Fruit fly (Drosophila melanogaster) whole organism, embryonic: ENCODE measurements around the gene CG4586.

Experiments used
- BtbVII ChIP-seq: fragments of 200-800 bp; sonication (Bioruptor generic); optimal IDR thresholded peaks from 3 replicates; lab custom pipeline; 2017; ENCODE audit warnings: missing biosample characterization, mild to moderate bottlenecking, missing genetic modification characterization
- CG10274 ChIP-seq: fragments of 200-800 bp; sonication (Bioruptor generic); optimal IDR thresholded peaks from 3 replicates; lab custom pipeline; 2017; ENCODE audit warnings: missing biosample characterization, mild to moderate bottlenecking, missing genetic modification characterization
- CG11093 ChIP-seq: fragments of 200-800 bp; sonication (Bioruptor generic); IDR thresholded peaks from 3 replicates; pipeline ENCODE4 v1.3.6; 2022; ENCODE audit warnings: missing biosample characterization, missing genetic modification characterization
- CG12769 ChIP-seq: fragments of 200-800 bp; sonication (Bioruptor generic); optimal IDR thresholded peaks from 2 replicates; lab custom pipeline; 2019; ENCODE audit warnings: missing biosample characterization, mild to moderate bottlenecking, missing genetic modification characterization, moderate library complexity
- CG12942 ChIP-seq: fragments of 200-800 bp; sonication (Bioruptor generic); optimal IDR thresholded peaks from 3 replicates; lab custom pipeline; 2016; ENCODE audit warnings: missing biosample characterization, missing genetic modification characterization
- CG13123 ChIP-seq: fragments of 200-800 bp; sonication (Bioruptor generic); optimal IDR thresholded peaks from 2 replicates; lab custom pipeline; 2016; ENCODE audit warnings: missing biosample characterization, missing genetic modification characterization
- CG13296 ChIP-seq: fragments of 200-800 bp; sonication (Bioruptor generic); optimal IDR thresholded peaks from 3 replicates; lab custom pipeline; 2018; ENCODE audit warnings: missing biosample characterization, mild to moderate bottlenecking, missing genetic modification characterization
- CG14050 ChIP-seq: fragments of 200-800 bp; sonication (Bioruptor generic); IDR thresholded peaks from 3 replicates; pipeline ENCODE4 v1.3.6; 2022; ENCODE audit warnings: missing biosample characterization, missing genetic modification characterization
- CG15696 ChIP-seq: fragments of 200-800 bp; sonication (Bioruptor generic); optimal IDR thresholded peaks from 2 replicates; lab custom pipeline; 2019; ENCODE audit warnings: missing biosample characterization, mild to moderate bottlenecking, missing genetic modification characterization, moderate library complexity
- CG16813 ChIP-seq: fragments of 200-800 bp; sonication (Bioruptor generic); IDR thresholded peaks from 3 replicates; pipeline ENCODE4 v1.3.6; 2022; ENCODE audit warnings: missing biosample characterization, missing genetic modification characterization; ENCODE audit not compliant: partially characterized antibody
- CG17328 ChIP-seq: fragments of 200-800 bp; sonication (Bioruptor generic); IDR thresholded peaks from 2 replicates; pipeline ENCODE4 v1.3.6; 2022; ENCODE audit warnings: missing biosample characterization, missing genetic modification characterization
- CG18262 ChIP-seq: fragments of 200-800 bp; optimal IDR thresholded peaks from 3 replicates; lab custom pipeline; 2019; ENCODE audit warnings: missing biosample characterization, mild to moderate bottlenecking, missing genetic modification characterization, moderate library complexity
- CG30020 ChIP-seq: fragments of 200-800 bp; optimal IDR thresholded peaks from 2 replicates; lab custom pipeline; 2019; ENCODE audit warnings: missing biosample characterization, mild to moderate bottlenecking, missing genetic modification characterization, moderate library complexity
- CG3065 ChIP-seq: fragments of 200-800 bp; sonication (Bioruptor generic); optimal IDR thresholded peaks from 2 replicates; lab custom pipeline; 2016; ENCODE audit warnings: missing biosample characterization, missing genetic modification characterization
- CG31441 ChIP-seq: fragments of 200-800 bp; sonication (Bioruptor generic); IDR thresholded peaks from 2 replicates; pipeline ENCODE4 v1.3.6; 2022; ENCODE audit warnings: missing biosample characterization, missing genetic modification characterization
- CG32532 ChIP-seq: fragments of 200-800 bp; sonication (Bioruptor generic); IDR thresholded peaks from 2 replicates; pipeline ENCODE4 v1.3.6; 2022; ENCODE audit warnings: missing biosample characterization, missing genetic modification characterization
- CG4360 ChIP-seq: fragments of 200-800 bp; sonication (Bioruptor generic); IDR thresholded peaks from 2 replicates; pipeline ENCODE4 v1.3.6; 2022; ENCODE audit warnings: missing biosample characterization, missing genetic modification characterization
- CG4404 ChIP-seq: fragments of 200-800 bp; sonication (Bioruptor generic); IDR thresholded peaks from 2 replicates; pipeline ENCODE4 v1.3.6; 2022; ENCODE audit warnings: missing biosample characterization, missing genetic modification characterization
- CG5180 ChIP-seq: fragments of 200-800 bp; sonication (Bioruptor generic); optimal IDR thresholded peaks from 3 replicates; lab custom pipeline; 2017; ENCODE audit warnings: missing biosample characterization, missing genetic modification characterization, mild to moderate bottlenecking, moderate library complexity, missing genetic modification reagents
- CG6791 ChIP-seq: fragments of 200-800 bp; sonication (Bioruptor generic); IDR thresholded peaks from 3 replicates; pipeline ENCODE4 v1.3.6; 2022; ENCODE audit warnings: missing biosample characterization, missing genetic modification characterization; ENCODE audit not compliant: partially characterized antibody
- CG7839 ChIP-seq: fragments of 200-800 bp; sonication (Bioruptor generic); optimal IDR thresholded peaks from 3 replicates; lab custom pipeline; 2018; ENCODE audit warnings: missing biosample characterization, mild to moderate bottlenecking, missing genetic modification characterization, moderate library complexity
- CG7987 ChIP-seq: fragments of 200-800 bp; sonication (Bioruptor generic); optimal IDR thresholded peaks from 2 replicates; lab custom pipeline; 2018; ENCODE audit warnings: missing biosample characterization, mild to moderate bottlenecking, missing genetic modification characterization, moderate library complexity
- CG8388 ChIP-seq: fragments of 200-800 bp; sonication (Bioruptor generic); optimal IDR thresholded peaks from 2 replicates; lab custom pipeline; 2019; ENCODE audit warnings: missing biosample characterization, mild to moderate bottlenecking, missing genetic modification characterization, moderate library complexity
- Doc3 ChIP-seq: fragments of 200-800 bp; sonication (Bioruptor generic); IDR thresholded peaks from 3 replicates; pipeline ENCODE4 v1.3.6; 2022; ENCODE audit warnings: missing biosample characterization, missing genetic modification characterization; ENCODE audit not compliant: partially characterized antibody
- Drgx ChIP-seq: fragments of 200-800 bp; sonication (Bioruptor generic); IDR thresholded peaks from 2 replicates; pipeline ENCODE4 v1.3.6; 2022; ENCODE audit warnings: missing biosample characterization, missing genetic modification characterization
- NC2β ChIP-seq: fragments of 200-800 bp; sonication (Bioruptor generic); optimal IDR thresholded peaks from 2 replicates; lab custom pipeline; 2016; ENCODE audit warnings: missing biosample characterization, missing genetic modification characterization
- Poxn ChIP-seq: fragments of 200-800 bp; sonication (Bioruptor generic); IDR thresholded peaks from 2 replicates; pipeline ENCODE4 v1.3.6; 2022; ENCODE audit warnings: missing biosample characterization, missing genetic modification characterization
- Ptx1 ChIP-seq: fragments of 200-800 bp; sonication (Bioruptor generic); IDR thresholded peaks from 2 replicates; pipeline ENCODE4 v1.3.6; 2022; ENCODE audit warnings: missing biosample characterization, missing genetic modification characterization
- Rfx ChIP-seq: fragments of 200-800 bp; sonication (Bioruptor generic); IDR thresholded peaks from 2 replicates; pipeline ENCODE4 v1.3.6; 2022; ENCODE audit warnings: missing biosample characterization, missing genetic modification characterization
- Side ChIP-seq: fragments of 200-800 bp; sonication (Bioruptor generic); optimal IDR thresholded peaks from 2 replicates; lab custom pipeline; 2016; ENCODE audit warnings: missing biosample characterization, missing genetic modification characterization
- Sry-δ ChIP-seq: fragments of 200-800 bp; sonication (Bioruptor generic); optimal IDR thresholded peaks from 2 replicates; lab custom pipeline; 2016; ENCODE audit warnings: missing biosample characterization, missing genetic modification characterization
- Trl ChIP-seq, 3 experiments: fragments of >200 bp in 2 of 3; fragments of 200-800 bp in 1 of 3; sonication (Bioruptor generic) in 1 of 3; optimal IDR thresholded peaks; 2 replicates in 1 of 3; 3 replicates in 2 of 3; lab custom pipeline; 2016 to 2017; ENCODE audit warnings: missing biosample characterization in 1 of 3, missing genetic modification characterization in 1 of 3
- Xrp1 ChIP-seq: fragments of 200-800 bp; sonication (Bioruptor generic); IDR thresholded peaks from 2 replicates; pipeline ENCODE4 v1.3.6; 2022; ENCODE audit warnings: missing biosample characterization, missing genetic modification characterization
- ara ChIP-seq: fragments of 200-800 bp; sonication (Bioruptor generic); IDR thresholded peaks from 2 replicates; pipeline ENCODE4 v1.3.6; 2022; ENCODE audit warnings: missing biosample characterization, missing genetic modification characterization
- bcd ChIP-seq: fragments of 200-800 bp; sonication (Bioruptor generic); optimal IDR thresholded peaks from 2 replicates; lab custom pipeline; 2017; ENCODE audit warnings: missing biosample characterization, mild to moderate bottlenecking, missing genetic modification characterization
- chn ChIP-seq: fragments of 200-800 bp; sonication (Bioruptor generic); optimal IDR thresholded peaks from 2 replicates; lab custom pipeline; 2016; ENCODE audit warnings: missing biosample characterization, missing genetic modification characterization
- corto ChIP-seq: fragments of 200-800 bp; sonication (Bioruptor generic); optimal IDR thresholded peaks from 2 replicates; lab custom pipeline; 2016; ENCODE audit warnings: missing biosample characterization, mild to moderate bottlenecking, missing genetic modification characterization, moderate library complexity
- dmrt11E ChIP-seq: fragments of 200-800 bp; sonication (Bioruptor generic); optimal IDR thresholded peaks from 3 replicates; lab custom pipeline; 2018; ENCODE audit warnings: missing biosample characterization, mild to moderate bottlenecking, missing genetic modification characterization, moderate library complexity
- en ChIP-seq: fragments of 200-800 bp; sonication (Bioruptor generic); optimal IDR thresholded peaks from 2 replicates; lab custom pipeline; 2016; ENCODE audit warnings: missing biosample characterization, missing genetic modification characterization
- ftz-f1 ChIP-seq: fragments of 200-800 bp; sonication (Bioruptor generic); optimal IDR thresholded peaks from 2 replicates; lab custom pipeline; 2016; ENCODE audit warnings: missing biosample characterization, missing genetic modification characterization
- gem ChIP-seq: fragments of 200-800 bp; sonication (Bioruptor generic); optimal IDR thresholded peaks from 2 replicates; lab custom pipeline; 2019; ENCODE audit warnings: missing biosample characterization, mild to moderate bottlenecking, missing genetic modification characterization, moderate library complexity
- nmo ChIP-seq: fragments of 200-800 bp; sonication (Bioruptor generic); optimal IDR thresholded peaks from 2 replicates; lab custom pipeline; 2018; ENCODE audit warnings: missing biosample characterization, mild to moderate bottlenecking, missing genetic modification characterization, moderate library complexity
- nom ChIP-seq: fragments of 200-800 bp; sonication (Bioruptor generic); optimal IDR thresholded peaks from 2 replicates; lab custom pipeline; 2017; ENCODE audit warnings: missing biosample characterization, missing genetic modification characterization, mild to moderate bottlenecking, moderate library complexity, missing genetic modification reagents
- otp ChIP-seq: fragments of 200-800 bp; sonication (Bioruptor generic); IDR thresholded peaks from 3 replicates; pipeline ENCODE4, ENCODE4 v1.3.6; 2022; ENCODE audit warnings: missing biosample characterization, missing genetic modification characterization
- phol ChIP-seq: fragments of 200-800 bp; sonication (Bioruptor generic); optimal IDR thresholded peaks from 3 replicates; lab custom pipeline; 2018; ENCODE audit warnings: missing biosample characterization, mild to moderate bottlenecking, missing genetic modification characterization, moderate library complexity
- row ChIP-seq: fragments of 200-800 bp; sonication (Bioruptor generic); IDR thresholded peaks from 3 replicates; pipeline ENCODE4 v1.3.6; 2022; ENCODE audit warnings: missing biosample characterization, missing genetic modification characterization
- sens ChIP-seq: fragments of 200-800 bp; sonication (Bioruptor generic); peaks from one replicate; lab custom pipeline; 2016; ENCODE audit warnings: missing biosample characterization, missing genetic modification characterization
- slou ChIP-seq: fragments of 200-800 bp; sonication (Bioruptor generic); optimal IDR thresholded peaks from 3 replicates; lab custom pipeline; 2016; ENCODE audit warnings: missing biosample characterization, missing genetic modification characterization
- zen ChIP-seq: fragments of 200-800 bp; sonication (Bioruptor generic); optimal IDR thresholded peaks from 3 replicates; lab custom pipeline; 2018; ENCODE audit warnings: missing biosample characterization, mild to moderate bottlenecking, missing genetic modification characterization, moderate library complexity

Gene CG4586

DNA sequence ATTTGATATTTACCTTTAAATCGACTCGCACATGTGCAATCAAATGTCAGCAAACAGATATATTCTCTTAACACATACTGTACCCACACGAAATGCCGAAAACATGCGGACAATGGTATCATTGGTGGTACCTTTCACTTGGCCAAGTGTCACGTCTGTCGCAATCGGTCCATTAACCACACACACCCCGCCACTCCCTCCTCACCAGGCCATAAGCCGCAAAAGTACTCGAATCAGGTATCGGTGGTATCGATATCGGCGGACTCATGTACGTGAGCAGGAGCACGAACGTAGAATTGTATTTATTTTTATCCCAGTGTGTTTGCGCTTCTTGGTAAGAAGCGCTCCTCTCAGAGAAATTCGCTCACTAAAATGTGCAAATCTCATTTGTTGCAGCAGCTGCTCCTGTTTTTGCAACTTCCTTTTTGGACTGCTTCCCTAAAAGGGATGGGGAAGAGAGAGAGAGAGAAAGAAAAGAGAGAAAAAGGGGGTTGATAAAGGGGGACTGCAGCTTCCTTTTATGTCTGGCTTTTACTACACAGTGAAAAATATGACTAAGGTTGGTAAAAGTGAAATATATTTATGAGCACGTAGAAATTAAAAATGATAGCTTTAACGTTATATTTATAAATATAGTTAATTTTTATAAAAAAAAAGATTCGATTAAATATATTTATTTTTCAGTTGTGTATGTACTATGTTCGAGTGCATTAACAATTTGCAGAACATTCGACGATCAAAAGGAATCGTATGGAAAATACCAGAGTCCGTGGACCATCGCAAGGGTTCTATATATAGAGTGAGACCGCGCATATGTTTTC is 14.0 kb downstream of the CG4586 start:
- TF ChIP-seq Ptx1 (GFP tag; lab: Robert Waterston, UW) (0 out of 2 replicates have a peak, but pooled peaks have one; percentile 10), Rfx (GFP tag; lab: Robert Waterston, UW) (no peak), CG12769 (tag; lab: Kevin White, UChicago) (no peak), Trl (optimal IDR thresholded peaks at IDR 0.05; lab: Kevin White, UChicago) (peak; percentile 9 to 26), Trl (GFP tag; optimal IDR thresholded peaks at IDR 0.05; lab: Kevin White, UChicago) (no peak), bcd (peak; percentile 3), CG6791 (GFP tag; lab: Robert Waterston, UW) (no peak; the same call in 2 of the 3 replicates), CG11093 (GFP tag; lab: Robert Waterston, UW) (no peak), zen (tag; lab: Kevin White, UChicago) (no peak), CG32532 (no peak), slou (GFP tag; lab: Kevin White, UChicago) (no peak), CG4404 (GFP tag; lab: Robert Waterston, UW) (no peak), Poxn (GFP tag; lab: Robert Waterston, UW) (no peak), Drgx (GFP tag; lab: Robert Waterston, UW) (peak; percentile 32; the same call in 1 of the 2 replicates), CG30020 (tag; lab: Kevin White, UChicago) (no peak), CG12942 (no peak), row (peak; percentile 44; the same call in 2 of the 3 replicates), CG4360 (GFP tag; lab: Robert Waterston, UW) (no peak), CG16813 (GFP tag; lab: Robert Waterston, UW) (0 out of 3 replicates have a peak, but pooled peaks have one; percentile 14), CG13296 (no peak), CG15696 (peak; percentile 44), dmrt11E (peak; percentile 64), nom (peak; percentile 56), CG10274 (no peak), CG5180 (GFP tag; lab: Kevin White, UChicago) (no peak), otp (GFP tag; lab: Robert Waterston, UW) (no peak), Doc3 (no peak), CG31441 (GFP tag; lab: Robert Waterston, UW) (no peak), ara (GFP tag; lab: Robert Waterston, UW) (peak; percentile 58; the same call in 1 of the 2 replicates), Side (GFP tag; lab: Kevin White, UChicago) (no peak), CG14050 (GFP tag; lab: Robert Waterston, UW) (no peak), corto (GFP tag; lab: Kevin White, UChicago) (no peak), en (GFP tag; lab: Kevin White, UChicago) (no peak), CG8388 (GFP tag; lab: Kevin White, UChicago) (peak; percentile 1), Xrp1 (GFP tag; lab: Robert Waterston, UW) (peak; percentile 57; the same call in 1 of the 2 replicates), CG7987 (no peak), BtbVII (no peak), Sry-δ (GFP tag; lab: Kevin White, UChicago) (no peak), CG7839 (tag; lab: Kevin White, UChicago) (peak; percentile 7), gem (tag; lab: Kevin White, UChicago) (peak; percentile 39), CG18262 (tag; lab: Kevin White, UChicago) (peak; percentile 50), phol (tag; lab: Kevin White, UChicago) (peak; percentile 29), nmo (GFP tag; lab: Kevin White, UChicago) (peak; percentile 27), ftz-f1 (GFP tag; lab: Kevin White, UChicago) (no peak), sens (GFP tag; lab: Kevin White, UChicago) (peak; percentile 13), CG17328 (peak; percentile 55; the same call in 1 of the 2 replicates), CG13123 (GFP tag; lab: Kevin White, UChicago) (no peak), NC2β (no peak), CG3065 (GFP tag; lab: Kevin White, UChicago) (no peak), chn (no peak)
